Fruit fly (Drosophila melanogaster): ENCODE data around the gene Sirt1.

The Sirt1 gene

DNA sequence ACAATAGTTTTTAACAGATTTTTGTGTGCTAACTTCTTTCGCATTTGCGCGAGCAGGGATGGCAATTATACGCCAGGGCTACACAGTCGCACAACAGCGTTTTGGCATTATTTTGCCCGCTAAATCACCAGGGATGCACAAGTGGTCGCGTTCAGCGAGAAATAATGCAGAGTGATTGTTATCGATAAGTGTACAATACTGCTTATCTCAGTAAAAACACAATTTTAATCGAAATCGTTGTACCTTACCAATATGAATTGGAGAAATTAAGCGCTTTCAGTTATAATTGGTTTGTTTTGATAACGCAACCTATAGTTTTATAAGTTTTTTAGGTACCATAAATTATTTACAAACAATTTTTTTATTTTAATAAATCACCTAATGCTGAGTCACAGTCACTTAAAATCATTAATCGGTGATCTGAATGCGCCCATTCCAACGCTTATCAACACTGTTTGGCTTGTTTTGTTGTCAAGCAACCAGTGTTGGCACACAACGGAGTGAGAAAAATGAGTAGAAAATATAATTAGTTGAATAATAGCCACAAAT, 11.4 kb downstream of the Sirt1 start, which contains the start of the genes Sfmbt and CG5439 (continued):
- TF ChIP-seq CG11504 (tag; optimal IDR thresholded peaks at IDR 0.05) (no peak), Lpt (GFP tag; optimal IDR thresholded peaks at IDR 0.05) (no peak), Bdp1 (GFP tag; optimal IDR thresholded peaks at IDR 0.05) (peak; percentile 67), CG15269 (tag; optimal IDR thresholded peaks at IDR 0.05) (no peak), run (tag; optimal IDR thresholded peaks at IDR 0.05) (no peak), ase (GFP tag; IDR thresholded peaks at IDR 0.05) (0 out of 3 replicates have a peak, but pooled peaks have one; percentile 45), sqz (GFP tag; optimal IDR thresholded peaks at IDR 0.05) (no peak), croc (GFP tag; conservative IDR thresholded peaks at IDR 0.05) (peak; percentile 61), CG2712 (tag; optimal IDR thresholded peaks at IDR 0.05) (peak; percentile 82), cad (GFP tag; optimal IDR thresholded peaks at IDR 0.05) (no peak), zfh1 (GFP tag; IDR thresholded peaks at IDR 0.05) (0 out of 3 replicates have a peak, but pooled peaks have one; percentile 8), h (optimal IDR thresholded peaks at IDR 0.05) (no peak), CG17361 (GFP tag; IDR thresholded peaks at IDR 0.05) (no peak; the same call in 1 of the 3 replicates), CG4730 (GFP tag; IDR thresholded peaks at IDR 0.05) (no peak), CG1647 (GFP tag; optimal IDR thresholded peaks at IDR 0.05) (peak; percentile 50), ken (GFP tag; IDR thresholded peaks at IDR 0.05) (peak; percentile 42; the same call in 1 of the 3 replicates), Six4 (GFP tag; optimal IDR thresholded peaks at IDR 0.05) (peak; percentile 12), sr (GFP tag; IDR thresholded peaks at IDR 0.05) (no peak), schlank (tag; optimal IDR thresholded peaks at IDR 0.05) (peak; percentile 16), Hey (tag; optimal IDR thresholded peaks at IDR 0.05) (no peak), ci (GFP tag; IDR thresholded peaks at IDR 0.05) (peak; percentile 59), CG3726 (GFP tag; IDR thresholded peaks at IDR 0.05) (no peak), vfl (GFP tag; optimal IDR thresholded peaks at IDR 0.05) (peak; percentile 56), Hr39 (optimal IDR thresholded peaks at IDR 0.05) (no peak), Hmr (GFP tag; optimal IDR thresholded peaks at IDR 0.05) (no peak), crp (GFP tag; optimal IDR thresholded peaks at IDR 0.05) (peak in 1 of 2 experiments; percentile 69), sd (tag; optimal IDR thresholded peaks at IDR 0.05) (no peak), tll (GFP tag; optimal IDR thresholded peaks at IDR 0.05) (peak; percentile 59 to 80), Atf3 (GFP tag; optimal IDR thresholded peaks at IDR 0.05) (peak; percentile 53), dm (GFP tag; optimal IDR thresholded peaks at IDR 0.05) (peak; percentile 65), dpn (GFP tag; optimal IDR thresholded peaks at IDR 0.05) (peak; percentile 85), CG2116 (GFP tag; optimal IDR thresholded peaks at IDR 0.05) (peak; percentile 89), Side (GFP tag; optimal IDR thresholded peaks at IDR 0.05) (peak; percentile 54), Kr (GFP tag; optimal IDR thresholded peaks at IDR 0.05) (no peak), pb (GFP tag; optimal IDR thresholded peaks at IDR 0.05) (peak; percentile 60), luna (GFP tag; optimal IDR thresholded peaks at IDR 0.05) (peak; percentile 60), CG12744 (GFP tag; optimal IDR thresholded peaks at IDR 0.05) (peak; percentile 50), HLH4C (GFP tag; IDR thresholded peaks at IDR 0.05; ENCODE audit: partially characterized antibody) (peak; percentile 62; the same call in 2 of the 3 replicates), gce (GFP tag; IDR thresholded peaks at IDR 0.05) (no peak), Atf-2 (GFP tag; optimal IDR thresholded peaks at IDR 0.05) (peak; percentile 66), CG4328 (GFP tag; optimal IDR thresholded peaks at IDR 0.05) (peak; percentile 68), Nf-YB (GFP tag; optimal IDR thresholded peaks at IDR 0.05) (peak; percentile 21), btn (GFP tag; optimal IDR thresholded peaks at IDR 0.05) (peak; percentile 19), jumu (GFP tag; optimal IDR thresholded peaks at IDR 0.05) (peak; percentile 85), CG17612 (GFP tag; IDR thresholded peaks at IDR 0.05) (peak; percentile 45; the same call in 1 of the 2 replicates), kni (GFP tag; optimal IDR thresholded peaks at IDR 0.05) (no peak), CG8765 (GFP tag; IDR thresholded peaks at IDR 0.05) (0 out of 2 replicates have a peak, but pooled peaks have one; percentile 33), D (optimal IDR thresholded peaks at IDR 0.05) (no peak), D (GFP tag; optimal IDR thresholded peaks at IDR 0.05) (peak; percentile 49), phol (tag; optimal IDR thresholded peaks at IDR 0.05) (peak; percentile 84), chinmo (GFP tag; IDR thresholded peaks at IDR 0.05; ENCODE audit: partially characterized antibody) (no peak), stc (GFP tag; IDR thresholded peaks at IDR 0.05) (no peak)

Data from whole organism, embryonic.